Fruit fly (Drosophila melanogaster) whole organism, wandering third instar larva: ENCODE measurements around the gene COX7A.

Source experiments
- Abd-B ChIP-seq: fragments of >200 bp; optimal IDR thresholded peaks from 2 replicates; lab custom pipeline; 2017; ENCODE audit warnings: missing biosample characterization, missing genetic modification characterization
- CG32264 ChIP-seq: fragments of 200-800 bp; sonication (Bioruptor generic); optimal IDR thresholded peaks from 2 replicates; lab custom pipeline; 2016; ENCODE audit warnings: missing biosample characterization, missing genetic modification characterization
- CG9705 ChIP-seq: fragments of 200-800 bp; sonication (Bioruptor generic); optimal IDR thresholded peaks from 2 replicates; lab custom pipeline; 2018; ENCODE audit warnings: missing biosample characterization, mild to moderate bottlenecking, missing genetic modification characterization
- CrebA ChIP-seq: fragments of 200-800 bp; sonication (Bioruptor generic); optimal IDR thresholded peaks from 2 replicates; lab custom pipeline; 2016; ENCODE audit warnings: missing biosample characterization, mild to moderate bottlenecking, missing genetic modification characterization, borderline replicate concordance
- Dfd ChIP-seq: fragments of >200 bp; optimal IDR thresholded peaks from 2 replicates; lab custom pipeline; 2017; ENCODE audit warnings: missing biosample characterization, missing genetic modification characterization
- Dif ChIP-seq: fragments of 200-275, 200-300 bp; sonication (Bioruptor generic); optimal IDR thresholded peaks from 2 replicates; lab custom pipeline; 2018; ENCODE audit warnings: missing biosample characterization, missing genetic modification characterization; ENCODE audit not compliant: partially characterized antibody
- GATAd ChIP-seq: sonication (Bioruptor generic); optimal IDR thresholded peaks from 2 replicates; lab custom pipeline; 2016; ENCODE audit warnings: missing biosample characterization, missing genetic modification characterization
- HLH106 ChIP-seq: fragments of 200-800 bp; optimal IDR thresholded peaks from 3 replicates; lab custom pipeline; 2019; ENCODE audit warnings: missing biosample characterization, mild to moderate bottlenecking, missing genetic modification characterization, moderate library complexity
- Hr78 ChIP-seq: fragments of >200 bp; optimal IDR thresholded peaks from 2 replicates; lab custom pipeline; 2017; ENCODE audit warnings: missing biosample characterization, missing genetic modification characterization
- Hr83 ChIP-seq: fragments of 200-300 bp; sonication (Bioruptor generic); optimal IDR thresholded peaks from 2 replicates; lab custom pipeline; 2016; ENCODE audit warnings: missing biosample characterization, mild to moderate bottlenecking, missing genetic modification characterization, moderate library complexity; ENCODE audit not compliant: poor library complexity, severe bottlenecking
- Jra ChIP-seq: sonication (Bioruptor generic); optimal IDR thresholded peaks from 2 replicates; lab custom pipeline; 2016; ENCODE audit warnings: missing biosample characterization, missing genetic modification characterization
- Mio ChIP-seq: sonication (Bioruptor generic); optimal IDR thresholded peaks from 2 replicates; lab custom pipeline; 2016; ENCODE audit warnings: missing biosample characterization, missing genetic modification characterization
- N ChIP-seq: fragments of >200 bp; optimal IDR thresholded peaks from 2 replicates; lab custom pipeline; 2018; ENCODE audit warnings: missing biosample characterization, missing external identifiers, missing genetic modification characterization
- OdsH ChIP-seq: fragments of 200-800 bp; sonication (Bioruptor generic); optimal IDR thresholded peaks from 2 replicates; lab custom pipeline; 2016; ENCODE audit warnings: missing biosample characterization, mild to moderate bottlenecking, missing genetic modification characterization
- Rel ChIP-seq, 2 experiments: fragments of 200-800 bp; sonication (Bioruptor generic) in 1 of 2; optimal IDR thresholded peaks; 2 replicates in 1 of 2; 3 replicates in 1 of 2; lab custom pipeline; 2016 to 2019; ENCODE audit warnings: mild to moderate bottlenecking in 2 of 2, missing biosample characterization in 2 of 2, missing genetic modification characterization in 2 of 2, moderate library complexity in 1 of 2
- Sp1 ChIP-seq: fragments of 200-800 bp; sonication (Bioruptor generic); optimal IDR thresholded peaks from 3 replicates; lab custom pipeline; 2019; ENCODE audit warnings: missing biosample characterization, mild to moderate bottlenecking, missing genetic modification characterization, moderate library complexity
- Vsx2 ChIP-seq: fragments of 200-300, 225-300 bp; sonication (Bioruptor generic); optimal IDR thresholded peaks from 2 replicates; lab custom pipeline; 2018; ENCODE audit warnings: missing biosample characterization, missing genetic modification characterization; ENCODE audit not compliant: partially characterized antibody
- br ChIP-seq: fragments of 200-800 bp; sonication (Bioruptor generic); optimal IDR thresholded peaks from 2 replicates; lab custom pipeline; 2016; ENCODE audit warnings: missing biosample characterization, missing genetic modification characterization
- brk ChIP-seq: fragments of 200-800 bp; sonication (Bioruptor generic); optimal IDR thresholded peaks from 2 replicates; lab custom pipeline; 2016; ENCODE audit warnings: missing biosample characterization, mild to moderate bottlenecking, missing genetic modification characterization
- dl ChIP-seq, 2 experiments: fragments of 175-275, 200-275 bp in 1 of 2; fragments of 200-275 bp in 1 of 2; sonication (Bioruptor generic); optimal IDR thresholded peaks; lab custom pipeline; 2018; ENCODE audit warnings: mild to moderate bottlenecking in 2 of 2, missing biosample characterization in 2 of 2, missing genetic modification characterization in 2 of 2, moderate library complexity in 2 of 2; ENCODE audit not compliant: partially characterized antibody in 2 of 2, insufficient read depth in 1 of 2
- dmrt93B ChIP-seq: fragments of 200-800 bp; sonication (Bioruptor generic); optimal IDR thresholded peaks from 2 replicates; lab custom pipeline; 2018; ENCODE audit warnings: missing biosample characterization, mild to moderate bottlenecking, missing genetic modification characterization
- dsf ChIP-seq: sonication (Bioruptor generic); optimal IDR thresholded peaks from 2 replicates; lab custom pipeline; 2016; ENCODE audit warnings: missing biosample characterization, missing genetic modification characterization, borderline replicate concordance
- ey ChIP-seq: fragments of 200-800 bp; sonication (Bioruptor generic); optimal IDR thresholded peaks from 2 replicates; lab custom pipeline; 2016; ENCODE audit warnings: missing biosample characterization, missing genetic modification characterization
- foxo ChIP-seq, 2 experiments: fragments of 200-800 bp; sonication (Bioruptor generic); optimal IDR thresholded peaks; 2 replicates in 1 of 2; 3 replicates in 1 of 2; lab custom pipeline; 2016 to 2017; ENCODE audit warnings: missing biosample characterization in 2 of 2, missing genetic modification characterization in 2 of 2
- fru ChIP-seq: fragments of 200-800 bp; sonication (Bioruptor generic); optimal IDR thresholded peaks from 3 replicates; lab custom pipeline; 2016; ENCODE audit warnings: missing biosample characterization, mild to moderate bottlenecking, missing genetic modification characterization
- jim ChIP-seq: fragments of 175-275, 200-325 bp; sonication (Bioruptor generic); optimal IDR thresholded peaks from 2 replicates; lab custom pipeline; 2016; ENCODE audit warnings: missing biosample characterization, mild to moderate bottlenecking, missing genetic modification characterization
- lola ChIP-seq: fragments of >200 bp; optimal IDR thresholded peaks from 2 replicates; lab custom pipeline; 2017; ENCODE audit warnings: missing biosample characterization, missing genetic modification characterization
- psq ChIP-seq: fragments of 200-800 bp; sonication (Bioruptor generic); optimal IDR thresholded peaks from 3 replicates; lab custom pipeline; 2017; ENCODE audit warnings: missing biosample characterization, mild to moderate bottlenecking, missing genetic modification characterization, moderate library complexity
- rgr ChIP-seq: fragments of 200-800 bp; sonication (Bioruptor generic); optimal IDR thresholded peaks from 3 replicates; lab custom pipeline; 2016; ENCODE audit warnings: missing biosample characterization, mild to moderate bottlenecking, missing genetic modification characterization
- sage ChIP-seq: fragments of 200-800 bp; sonication (Bioruptor generic); optimal IDR thresholded peaks from 2 replicates; lab custom pipeline; 2016; ENCODE audit warnings: missing biosample characterization, mild to moderate bottlenecking, missing genetic modification characterization
- sv ChIP-seq: fragments of 200-800 bp; sonication (Bioruptor generic); optimal IDR thresholded peaks from 3 replicates; lab custom pipeline; 2016; ENCODE audit warnings: missing biosample characterization, missing genetic modification characterization
- tai ChIP-seq: sonication (Bioruptor generic); optimal IDR thresholded peaks from 2 replicates; lab custom pipeline; 2016; ENCODE audit warnings: missing biosample characterization, missing genetic modification characterization
- woc ChIP-seq: sonication (Bioruptor generic); optimal IDR thresholded peaks from 2 replicates; lab custom pipeline; 2016; ENCODE audit warnings: missing biosample characterization, mild to moderate bottlenecking, missing genetic modification characterization

The COX7A gene

DNA sequence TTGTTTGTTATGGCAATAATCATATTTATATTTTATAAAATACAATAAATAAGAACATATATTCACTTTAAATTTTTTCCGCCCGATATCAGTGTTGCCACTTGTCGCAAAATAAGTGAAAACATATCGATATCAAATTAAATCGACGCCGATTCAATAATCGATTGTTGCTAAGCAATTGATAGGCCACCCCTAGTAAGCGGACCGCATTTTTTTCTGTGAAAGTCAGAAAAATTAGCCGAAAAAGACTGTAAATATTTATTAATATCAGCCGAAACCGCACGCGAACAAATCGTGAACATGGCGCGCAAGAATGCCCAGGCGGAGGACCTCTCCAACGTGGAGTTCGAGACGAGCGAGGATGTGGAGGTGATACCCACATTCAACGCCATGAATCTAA is 27.8 kb downstream of the COX7A start, which contains the start of gene CG7483:
TSS of gene CG7483 (plus strand) at position 171 of the 400 bp plus-strand sequence.
- TF ChIP-seq rgr, result no peak
- no peak for TF ChIP-seq lola (GFP tag; lab: Kevin White, UChicago)
- TF ChIP-seq sv (GFP tag; lab: Kevin White, UChicago), result no peak
- no peak for TF ChIP-seq Hr78 (GFP tag; lab: Kevin White, UChicago)
- no peak for TF ChIP-seq Abd-B
- no peak for TF ChIP-seq Sp1 (GFP tag; lab: Kevin White, UChicago)
- TF ChIP-seq jim (GFP tag; lab: Kevin White, UChicago), result no peak
- no peak for TF ChIP-seq Dif (GFP tag; lab: Kevin White, UChicago)
- no peak for TF ChIP-seq CrebA (GFP tag; lab: Kevin White, UChicago)
- no peak for TF ChIP-seq psq
- no peak for TF ChIP-seq N (GFP tag; lab: Kevin White, UChicago)
- TF ChIP-seq Vsx2, result no peak
- TF ChIP-seq Rel (GFP tag; optimal IDR thresholded peaks at IDR 0.05; lab: Kevin White, UChicago), result no peak
- TF ChIP-seq Rel (tag; optimal IDR thresholded peaks at IDR 0.05; lab: Kevin White, UChicago), result no peak
- no peak for TF ChIP-seq Hr83 (GFP tag; lab: Kevin White, UChicago)

DNA sequence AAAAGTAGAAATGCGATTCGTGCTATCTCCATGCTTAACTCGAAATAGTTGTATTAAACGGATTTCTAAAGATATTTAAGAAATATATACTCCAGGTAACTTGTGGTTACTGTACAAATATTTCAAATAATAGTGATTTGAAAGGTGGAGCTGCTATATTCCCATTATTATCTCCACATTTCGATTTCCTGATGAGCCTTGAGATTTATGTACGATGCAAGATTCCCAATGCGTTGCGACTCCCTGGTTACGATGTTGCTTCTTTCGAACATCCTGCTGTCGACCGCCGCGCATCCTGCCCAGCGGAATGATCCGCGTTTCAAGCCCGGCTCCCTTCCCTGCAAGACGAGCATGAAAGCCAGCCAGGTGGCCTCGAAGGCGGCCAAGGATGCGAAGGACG is 28.8 kb downstream of the COX7A start, which contains the start of the genes CG11694 and CG11698:
TSS of gene CG11694 (minus strand) at position 101 of the 400 bp plus-strand sequence.
TSS of gene CG11698 (plus strand) at position 152 of the 400 bp plus-strand sequence.
- TF ChIP-seq brk (no peak), woc (GFP tag; lab: Kevin White, UChicago) (no peak), Dfd (GFP tag; lab: Kevin White, UChicago) (no peak), CG32264 (no peak), br (GFP tag; lab: Kevin White, UChicago) (no peak), fru (GFP tag; lab: Kevin White, UChicago) (no peak), Hr83 (GFP tag; lab: Kevin White, UChicago) (no peak), CG9705 (GFP tag; lab: Kevin White, UChicago) (no peak), foxo (GFP tag; optimal IDR thresholded peaks at IDR 0.05; lab: Kevin White, UChicago) (no peak), GATAd (GFP tag; lab: Kevin White, UChicago) (no peak), tai (GFP tag; lab: Kevin White, UChicago) (no peak)

DNA sequence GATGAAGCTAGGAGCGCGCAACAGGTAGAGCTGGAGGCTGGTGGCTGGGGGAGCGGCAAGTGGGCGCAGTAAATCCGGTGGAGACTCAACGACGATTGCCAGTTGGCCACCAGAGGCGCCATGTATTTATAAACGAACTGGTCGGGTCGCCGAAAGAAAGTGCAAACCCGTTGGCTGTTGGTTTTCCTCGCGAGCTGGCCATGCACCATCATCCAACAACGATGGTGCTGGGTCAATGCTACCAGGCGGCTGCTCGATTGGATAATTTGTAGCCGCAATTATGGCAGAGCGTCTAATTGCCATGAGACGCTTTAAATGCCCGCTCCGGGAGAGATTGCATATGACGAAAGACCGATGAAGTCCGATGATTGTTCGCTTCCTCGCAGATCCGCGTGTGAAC is 30.2 kb downstream of the COX7A start, which contains the start of gene CG11693:
TSS of gene CG11693 (minus strand) at position 101 of the 400 bp plus-strand sequence.
- TF ChIP-seq tai (GFP tag; lab: Kevin White, UChicago) (no peak), Mio (GFP tag; lab: Kevin White, UChicago) (no peak), ey (GFP tag; lab: Kevin White, UChicago) (no peak), CG32264 (no peak), dmrt93B (no peak), CrebA (GFP tag; lab: Kevin White, UChicago) (no peak), HLH106 (tag; lab: Kevin White, UChicago) (no peak), dl (GFP tag; optimal IDR thresholded peaks at IDR 0.05; lab: Kevin White, UChicago; ENCODE audit: insufficient read depth in 1 of 2, partially characterized antibody in 2 of 2) (no peak), fru (GFP tag; lab: Kevin White, UChicago) (no peak), Jra (GFP tag; lab: Kevin White, UChicago) (no peak), N (GFP tag; lab: Kevin White, UChicago) (no peak), foxo (GFP tag; optimal IDR thresholded peaks at IDR 0.05; lab: Kevin White, UChicago) (no peak), dsf (GFP tag; lab: Kevin White, UChicago) (no peak), Hr78 (GFP tag; lab: Kevin White, UChicago) (no peak), GATAd (GFP tag; lab: Kevin White, UChicago) (no peak), Abd-B (no peak), OdsH (no peak), CG9705 (GFP tag; lab: Kevin White, UChicago) (no peak), sage (GFP tag; lab: Kevin White, UChicago) (no peak)
- TF ChIP-seq, all 38 proteins: peak for 0
